Fruit fly (Drosophila melanogaster) whole organism, embryonic: Measurements from ENCODE around the gene CG42536.
A peak's percentile ranks its signal among the peaks of the same experiment; 100 is the strongest.

Experiments used
- Atf-2 ChIP-seq: fragments of 200-800 bp; sonication (Bioruptor generic); optimal IDR thresholded peaks from 2 replicates; lab custom pipeline; 2016; ENCODE audit warnings: missing biosample characterization, missing genetic modification characterization
- Atf3 ChIP-seq: fragments of 200-800 bp; sonication (Bioruptor generic); optimal IDR thresholded peaks from 3 replicates; lab custom pipeline; 2016; ENCODE audit warnings: missing biosample characterization, missing genetic modification characterization
- CG10147 ChIP-seq: fragments of 200-800 bp; sonication (Bioruptor generic); optimal IDR thresholded peaks from 2 replicates; lab custom pipeline; 2019; ENCODE audit warnings: missing biosample characterization, mild to moderate bottlenecking, missing genetic modification characterization, moderate library complexity
- CG1024 ChIP-seq: fragments of 200-800 bp; sonication (Bioruptor generic); IDR thresholded peaks from 2 replicates; pipeline ENCODE4 v1.3.6; 2022; ENCODE audit warnings: missing biosample characterization, missing genetic modification characterization
- CG10321 ChIP-seq: fragments of 200-800 bp; sonication (Bioruptor generic); IDR thresholded peaks from 2 replicates; pipeline ENCODE4 v1.3.6; 2022; ENCODE audit warnings: missing biosample characterization, missing genetic modification characterization
- CG10654 ChIP-seq: fragments of 200-800 bp; sonication (Bioruptor generic); optimal IDR thresholded peaks from 2 replicates; lab custom pipeline; 2016; ENCODE audit warnings: missing biosample characterization, missing genetic modification characterization
- CG12104 ChIP-seq: fragments of 200-800 bp; sonication (Bioruptor generic); optimal IDR thresholded peaks from 3 replicates; lab custom pipeline; 2016; ENCODE audit warnings: missing biosample characterization, missing genetic modification characterization
- CG12391 ChIP-seq: fragments of 200-800 bp; sonication (Bioruptor generic); optimal IDR thresholded peaks from 3 replicates; lab custom pipeline; 2018; ENCODE audit warnings: missing biosample characterization, mild to moderate bottlenecking, missing genetic modification characterization, moderate library complexity
- CG13424 ChIP-seq: fragments of 200-800 bp; sonication (Bioruptor generic); optimal IDR thresholded peaks from 2 replicates; lab custom pipeline; 2019; ENCODE audit warnings: missing biosample characterization, mild to moderate bottlenecking, missing genetic modification characterization, moderate library complexity
- CG14050 ChIP-seq: fragments of 200-800 bp; sonication (Bioruptor generic); IDR thresholded peaks from 3 replicates; pipeline ENCODE4 v1.3.6; 2022; ENCODE audit warnings: missing biosample characterization, missing genetic modification characterization
- CG15479 ChIP-seq: fragments of 200-800 bp; sonication (Bioruptor generic); optimal IDR thresholded peaks from 3 replicates; lab custom pipeline; 2019; ENCODE audit warnings: missing biosample characterization, mild to moderate bottlenecking, missing genetic modification characterization, moderate library complexity
- CG15514 ChIP-seq: fragments of 200-800 bp; sonication (Bioruptor generic); optimal IDR thresholded peaks from 3 replicates; lab custom pipeline; 2017; ENCODE audit warnings: missing biosample characterization, missing genetic modification characterization, mild to moderate bottlenecking, moderate library complexity, missing genetic modification reagents
- CG17361 ChIP-seq: fragments of 200-800 bp; sonication (Bioruptor generic); IDR thresholded peaks from 3 replicates; pipeline ENCODE4 v1.3.6; 2022; ENCODE audit warnings: missing biosample characterization, missing genetic modification characterization
- CG17568 ChIP-seq: fragments of 200-800 bp; sonication (Bioruptor generic); optimal IDR thresholded peaks from 2 replicates; lab custom pipeline; 2018; ENCODE audit warnings: missing biosample characterization, mild to moderate bottlenecking, missing genetic modification characterization, moderate library complexity
- CG2116 ChIP-seq: fragments of 200-800 bp; sonication (Bioruptor generic); optimal IDR thresholded peaks from 3 replicates; lab custom pipeline; 2018; ENCODE audit warnings: missing biosample characterization, mild to moderate bottlenecking, missing genetic modification characterization
- CG34376 ChIP-seq: fragments of 200-800 bp; sonication (Bioruptor generic); optimal IDR thresholded peaks from 2 replicates; lab custom pipeline; 2018; ENCODE audit warnings: missing biosample characterization, mild to moderate bottlenecking, missing genetic modification characterization
- CG43689 ChIP-seq: fragments of 200-800 bp; sonication (Bioruptor generic); IDR thresholded peaks from 2 replicates; pipeline ENCODE4 v1.3.6; 2022; ENCODE audit warnings: missing biosample characterization, missing genetic modification characterization
- CG6272 ChIP-seq: fragments of 200-800 bp; sonication (Bioruptor generic); IDR thresholded peaks from 2 replicates; pipeline ENCODE4 v1.3.6; 2022; ENCODE audit warnings: missing biosample characterization, missing genetic modification characterization
- CG7357 ChIP-seq: fragments of 200-800 bp; sonication (Bioruptor generic); IDR thresholded peaks from 3 replicates; pipeline ENCODE4 v1.3.6; 2022; ENCODE audit warnings: missing biosample characterization, missing genetic modification characterization
- CG7963 ChIP-seq: fragments of 200-800 bp; sonication (Bioruptor generic); IDR thresholded peaks from 3 replicates; pipeline ENCODE4 v1.3.6; 2022; ENCODE audit warnings: missing biosample characterization, missing genetic modification characterization; ENCODE audit not compliant: partially characterized antibody
- CrebB ChIP-seq: fragments of 200-800 bp; sonication (Bioruptor generic); optimal IDR thresholded peaks from 3 replicates; lab custom pipeline; 2018; ENCODE audit warnings: missing biosample characterization, mild to moderate bottlenecking, missing genetic modification characterization
- Doc2 ChIP-seq: fragments of 200-800 bp; sonication (Bioruptor generic); IDR thresholded peaks from 2 replicates; pipeline ENCODE4 v1.3.6; 2022; ENCODE audit warnings: missing biosample characterization, missing genetic modification characterization
- Elba2 ChIP-seq: fragments of 200-800 bp; sonication (Bioruptor generic); optimal IDR thresholded peaks from 3 replicates; lab custom pipeline; 2016; ENCODE audit warnings: missing biosample characterization, missing genetic modification characterization
- Ets97D ChIP-seq: fragments of 200-800 bp; sonication (Bioruptor generic); optimal IDR thresholded peaks from 3 replicates; lab custom pipeline; 2016; ENCODE audit warnings: missing biosample characterization, missing genetic modification characterization
- Hr51 ChIP-seq, 2 experiments: fragments of 200-800 bp; sonication (Bioruptor generic); optimal IDR thresholded peaks; 2 replicates in 1 of 2; 3 replicates in 1 of 2; lab custom pipeline; 2016 to 2018; ENCODE audit warnings: missing biosample characterization in 2 of 2, missing genetic modification characterization in 2 of 2, mild to moderate bottlenecking in 1 of 2, moderate library complexity in 1 of 2
- Poxn ChIP-seq: fragments of 200-800 bp; sonication (Bioruptor generic); IDR thresholded peaks from 2 replicates; pipeline ENCODE4 v1.3.6; 2022; ENCODE audit warnings: missing biosample characterization, missing genetic modification characterization
- Ptx1 ChIP-seq: fragments of 200-800 bp; sonication (Bioruptor generic); IDR thresholded peaks from 2 replicates; pipeline ENCODE4 v1.3.6; 2022; ENCODE audit warnings: missing biosample characterization, missing genetic modification characterization
- Ravus ChIP-seq: fragments of 200-800 bp; sonication (Bioruptor generic); IDR thresholded peaks from 2 replicates; pipeline ENCODE4 v1.3.6; 2022; ENCODE audit warnings: missing biosample characterization, missing genetic modification characterization
- Ssrp ChIP-seq: fragments of 200-800 bp; sonication (Bioruptor generic); optimal IDR thresholded peaks from 2 replicates; lab custom pipeline; 2018; ENCODE audit warnings: missing biosample characterization, mild to moderate bottlenecking, missing genetic modification characterization, moderate library complexity
- YL-1 ChIP-seq: fragments of 200-800 bp; sonication (Bioruptor generic); optimal IDR thresholded peaks from 3 replicates; lab custom pipeline; 2017; ENCODE audit warnings: missing biosample characterization, mild to moderate bottlenecking, missing genetic modification characterization
- btn ChIP-seq: fragments of 200-800 bp; sonication (Bioruptor generic); optimal IDR thresholded peaks from 2 replicates; lab custom pipeline; 2016; ENCODE audit warnings: missing biosample characterization, missing genetic modification characterization
- chn ChIP-seq: fragments of 200-800 bp; sonication (Bioruptor generic); optimal IDR thresholded peaks from 2 replicates; lab custom pipeline; 2016; ENCODE audit warnings: missing biosample characterization, missing genetic modification characterization
- corto ChIP-seq: fragments of 200-800 bp; sonication (Bioruptor generic); optimal IDR thresholded peaks from 2 replicates; lab custom pipeline; 2016; ENCODE audit warnings: missing biosample characterization, mild to moderate bottlenecking, missing genetic modification characterization, moderate library complexity
- crc ChIP-seq: fragments of 200-800 bp; sonication (Bioruptor generic); optimal IDR thresholded peaks from 2 replicates; lab custom pipeline; 2016; ENCODE audit warnings: missing biosample characterization, missing genetic modification characterization
- dmrt11E ChIP-seq: fragments of 200-800 bp; sonication (Bioruptor generic); optimal IDR thresholded peaks from 3 replicates; lab custom pipeline; 2018; ENCODE audit warnings: missing biosample characterization, mild to moderate bottlenecking, missing genetic modification characterization, moderate library complexity
- en ChIP-seq: fragments of 200-800 bp; sonication (Bioruptor generic); optimal IDR thresholded peaks from 2 replicates; lab custom pipeline; 2016; ENCODE audit warnings: missing biosample characterization, missing genetic modification characterization
- gcm ChIP-seq: fragments of 200-800 bp; sonication (Bioruptor generic); optimal IDR thresholded peaks from 2 replicates; lab custom pipeline; 2019; ENCODE audit warnings: missing biosample characterization, mild to moderate bottlenecking, missing genetic modification characterization, moderate library complexity
- gcm2 ChIP-seq: fragments of 200-800 bp; sonication (Bioruptor generic); optimal IDR thresholded peaks from 2 replicates; lab custom pipeline; 2016; ENCODE audit warnings: missing biosample characterization, missing genetic modification characterization
- gem ChIP-seq: fragments of 200-800 bp; sonication (Bioruptor generic); optimal IDR thresholded peaks from 2 replicates; lab custom pipeline; 2019; ENCODE audit warnings: missing biosample characterization, mild to moderate bottlenecking, missing genetic modification characterization, moderate library complexity
- hth ChIP-seq: fragments of >200 bp; optimal IDR thresholded peaks from 2 replicates; lab custom pipeline; 2017; ENCODE audit warnings: inconsistent platforms
- insv ChIP-seq, 2 experiments: fragments of 200-800 bp; sonication (Bioruptor generic); optimal IDR thresholded peaks; 3 replicates each; lab custom pipeline; 2016 to 2018; ENCODE audit warnings: missing biosample characterization in 2 of 2, missing genetic modification characterization in 2 of 2
- lmd ChIP-seq: fragments of 200-800 bp; sonication (Bioruptor generic); IDR thresholded peaks from 2 replicates; pipeline ENCODE4 v1.3.6; 2022; ENCODE audit warnings: missing biosample characterization, missing genetic modification characterization
- onecut ChIP-seq: fragments of 200-800 bp; sonication (Bioruptor generic); IDR thresholded peaks from 2 replicates; pipeline ENCODE4 v1.3.6; 2022; ENCODE audit warnings: missing biosample characterization, missing genetic modification characterization
- org-1 ChIP-seq: fragments of 200-800 bp; sonication (Bioruptor generic); optimal IDR thresholded peaks from 2 replicates; lab custom pipeline; 2017; ENCODE audit warnings: missing biosample characterization, missing genetic modification characterization
- pb ChIP-seq: fragments of 200-800 bp; sonication (Bioruptor generic); optimal IDR thresholded peaks from 3 replicates; lab custom pipeline; 2016; ENCODE audit warnings: missing biosample characterization, missing genetic modification characterization
- row ChIP-seq: fragments of 200-800 bp; sonication (Bioruptor generic); IDR thresholded peaks from 3 replicates; pipeline ENCODE4 v1.3.6; 2022; ENCODE audit warnings: missing biosample characterization, missing genetic modification characterization
- sd ChIP-seq: fragments of 200-800 bp; sonication (Bioruptor generic); optimal IDR thresholded peaks from 3 replicates; lab custom pipeline; 2018; ENCODE audit warnings: missing biosample characterization, mild to moderate bottlenecking, missing genetic modification characterization, moderate library complexity
- slp2 ChIP-seq: fragments of 200-800 bp; sonication (Bioruptor generic); optimal IDR thresholded peaks from 2 replicates; lab custom pipeline; 2016; ENCODE audit warnings: missing biosample characterization, missing genetic modification characterization
- sna ChIP-seq: fragments of 200-800 bp; sonication (Bioruptor generic); IDR thresholded peaks from 2 replicates; pipeline ENCODE4 v1.3.6; 2022; ENCODE audit warnings: missing biosample characterization, missing genetic modification characterization; ENCODE audit not compliant: partially characterized antibody
- ssp ChIP-seq: fragments of 200-800 bp; sonication (Bioruptor generic); IDR thresholded peaks from 2 replicates; pipeline ENCODE4 v1.3.6; 2022; ENCODE audit warnings: missing biosample characterization, missing genetic modification characterization
- trh ChIP-seq: fragments of 200-800 bp; sonication (Bioruptor generic); optimal IDR thresholded peaks from 2 replicates; lab custom pipeline; 2016; ENCODE audit warnings: missing biosample characterization, missing genetic modification characterization
- usp ChIP-seq: fragments of >200 bp; optimal IDR thresholded peaks from 2 replicates; lab custom pipeline; 2017; ENCODE audit warnings: missing biosample characterization, missing genetic modification characterization

CG42536 gene

DNA sequence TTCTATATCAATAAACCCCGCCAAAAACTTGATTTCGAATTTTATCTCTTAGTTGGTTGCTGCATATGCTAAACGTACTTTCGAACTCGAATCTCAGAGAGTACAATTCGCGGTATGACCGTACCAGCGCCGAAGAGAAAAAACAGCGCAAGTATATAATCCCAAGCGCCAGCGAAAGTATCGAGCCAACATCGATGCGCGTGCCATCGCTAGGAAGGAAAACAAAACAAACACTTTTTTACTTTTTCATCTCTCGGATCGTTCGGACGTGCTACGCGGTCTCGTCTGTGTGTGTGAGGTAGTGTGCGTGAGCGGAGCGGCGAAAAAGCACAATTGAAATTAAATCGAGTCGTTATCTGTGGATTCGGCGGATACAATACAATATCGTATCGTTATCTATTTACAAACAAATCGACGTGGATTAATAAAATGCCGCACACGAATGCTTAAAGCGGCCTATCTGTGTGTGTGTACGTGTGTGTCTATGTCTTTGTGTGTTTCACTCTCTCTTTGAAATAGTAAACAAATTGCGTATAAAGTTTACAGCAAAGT, 34.7 kb upstream of the CG42536 start, which contains the start of gene simj (continued):
- TF ChIP-seq lmd (GFP tag; lab: Robert Waterston, UW) (no peak), CG13424 (tag; lab: Kevin White, UChicago) (peak; percentile 47), sna (GFP tag; lab: Robert Waterston, UW) (peak; percentile 81), dmrt11E (tag; lab: Kevin White, UChicago) (no peak), usp (no peak), Poxn (no peak), row (GFP tag; lab: Robert Waterston, UW) (peak; percentile 68), btn (no peak), ssp (GFP tag; lab: Robert Waterston, UW) (no peak), CG12391 (tag; lab: Kevin White, UChicago) (peak; percentile 70), CG1024 (GFP tag; lab: Robert Waterston, UW) (no peak), Ptx1 (GFP tag; lab: Robert Waterston, UW) (no peak), Atf3 (GFP tag; lab: Kevin White, UChicago) (no peak), gcm (GFP tag; lab: Kevin White, UChicago) (no peak), Doc2 (GFP tag; lab: Robert Waterston, UW) (no peak), YL-1 (GFP tag; lab: Kevin White, UChicago) (no peak), CG7357 (no peak), CG10321 (no peak), sd (tag; lab: Kevin White, UChicago) (peak; percentile 59), Ravus (no peak), trh (GFP tag; lab: Kevin White, UChicago) (no peak), CG10147 (peak; percentile 2), Elba2 (no peak), CG15479 (GFP tag; lab: Kevin White, UChicago) (no peak), insv (GFP tag; optimal IDR thresholded peaks at IDR 0.05; lab: Kevin White, UChicago) (peak in 1 of 2 experiments; percentile 60), Hr51 (GFP tag; optimal IDR thresholded peaks at IDR 0.05; lab: Kevin White, UChicago) (peak; percentile 10 to 39), Ssrp (tag; lab: Kevin White, UChicago) (no peak), CG17361 (GFP tag; lab: Robert Waterston, UW) (no peak), CG34376 (GFP tag; lab: Kevin White, UChicago) (peak; percentile 88), onecut (peak; percentile 72), CG17568 (GFP tag; lab: Kevin White, UChicago) (no peak), slp2 (GFP tag; lab: Kevin White, UChicago) (peak; percentile 4), gcm2 (GFP tag; lab: Kevin White, UChicago) (peak; percentile 61), CG12104 (no peak), CG2116 (GFP tag; lab: Kevin White, UChicago) (peak; percentile 65), CG7963 (peak; percentile 74), chn (GFP tag; lab: Kevin White, UChicago) (peak; percentile 41), CG10654 (GFP tag; lab: Kevin White, UChicago) (no peak), corto (GFP tag; lab: Kevin White, UChicago) (peak; percentile 2), Atf-2 (GFP tag; lab: Kevin White, UChicago) (no peak), CG6272 (peak; percentile 46), crc (GFP tag; lab: Kevin White, UChicago) (no peak), CG15514 (GFP tag; lab: Kevin White, UChicago) (peak; percentile 87), Ets97D (peak; percentile 86), CG14050 (GFP tag; lab: Robert Waterston, UW) (no peak), CG43689 (no peak), CrebB (tag; lab: Kevin White, UChicago) (peak; percentile 58), en (GFP tag; lab: Kevin White, UChicago) (no peak), gem (tag; lab: Kevin White, UChicago) (peak; percentile 8), org-1 (GFP tag; lab: Kevin White, UChicago) (no peak), hth (lab: Kevin White, UChicago) (no peak), pb (GFP tag; lab: Kevin White, UChicago) (peak; percentile 10)
